Fruit fly (Drosophila melanogaster): ENCODE data around the gene CG34161.
A peak's percentile ranks its signal among the peaks of the same experiment; 100 is the strongest.

The CG34161 gene

DNA sequence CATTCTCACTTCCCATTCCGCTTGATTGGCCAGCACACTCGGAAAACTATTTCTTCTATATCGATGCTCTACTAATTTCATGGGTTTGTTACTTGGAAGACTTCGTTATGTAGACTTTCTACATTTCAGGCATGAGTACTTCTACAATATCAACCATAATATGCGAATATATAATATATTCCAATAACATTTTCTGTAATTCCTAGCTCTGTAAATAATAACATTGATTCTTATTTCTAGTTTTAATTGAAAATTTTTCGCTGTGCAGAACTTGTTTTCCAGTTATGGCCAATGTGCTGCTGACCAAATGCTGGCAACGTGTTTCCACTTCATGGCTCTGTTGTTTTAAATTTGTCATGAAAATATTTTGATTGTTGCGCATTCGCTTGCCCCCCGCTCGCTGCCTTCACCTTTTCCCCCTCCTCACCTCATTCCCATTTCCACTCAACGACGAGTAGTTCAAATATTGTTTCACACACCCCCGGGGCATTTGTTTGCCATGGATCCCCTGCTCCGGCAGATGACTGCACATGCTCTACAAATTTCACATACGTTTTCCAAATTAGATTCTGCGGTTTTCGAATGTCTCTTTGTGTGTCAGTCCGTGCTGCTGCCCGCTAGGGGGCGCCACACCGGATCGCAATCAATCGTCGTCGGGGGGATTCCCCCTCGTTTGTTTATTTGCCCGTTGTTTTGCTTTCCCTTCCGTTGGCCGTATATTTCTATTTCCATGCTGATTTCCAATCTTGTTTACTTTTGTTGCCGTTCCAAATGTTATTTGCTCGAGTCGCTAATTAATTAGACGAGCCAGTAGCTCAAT lies 33.4 kb upstream of the CG34161 start:
- peak; percentile 46 for TF ChIP-seq h (optimal IDR thresholded peaks at IDR 0.05)
- TF ChIP-seq CG3065 (GFP tag; optimal IDR thresholded peaks at IDR 0.05) = no peak
- TF ChIP-seq CG7556 (GFP tag; optimal IDR thresholded peaks at IDR 0.05) = no peak
- TF ChIP-seq ems (GFP tag; optimal IDR thresholded peaks at IDR 0.05) = no peak
- TF ChIP-seq jumu (GFP tag; optimal IDR thresholded peaks at IDR 0.05) = no peak
- TF ChIP-seq kay (GFP tag; optimal IDR thresholded peaks at IDR 0.05) = no peak
- no peak for TF ChIP-seq peb (GFP tag; IDR thresholded peaks at IDR 0.05)
- peak; percentile 21; the same call in 1 of the 3 replicates for TF ChIP-seq Mrtf (GFP tag; IDR thresholded peaks at IDR 0.05)
- TF ChIP-seq Awh (GFP tag; IDR thresholded peaks at IDR 0.05) = no peak
- no peak for TF ChIP-seq CG12236 (GFP tag; optimal IDR thresholded peaks at IDR 0.05)
- no peak for TF ChIP-seq CG8924 (tag; optimal IDR thresholded peaks at IDR 0.05)
- no peak for TF ChIP-seq insv (GFP tag; optimal IDR thresholded peaks at IDR 0.05)
- TF ChIP-seq Myb (GFP tag; optimal IDR thresholded peaks at IDR 0.05) = no peak
- TF ChIP-seq ab (GFP tag; optimal IDR thresholded peaks at IDR 0.05) = no peak
- TF ChIP-seq Hr78 (GFP tag; optimal IDR thresholded peaks at IDR 0.05) = no peak
- peak; percentile 16 for TF ChIP-seq D19A (tag; optimal IDR thresholded peaks at IDR 0.05)
- TF ChIP-seq Oli (tag; optimal IDR thresholded peaks at IDR 0.05) = no peak
- no peak for TF ChIP-seq gcm (GFP tag; optimal IDR thresholded peaks at IDR 0.05)
- no peak for TF ChIP-seq chn (GFP tag; optimal IDR thresholded peaks at IDR 0.05)
- TF ChIP-seq CG10274 (GFP tag; optimal IDR thresholded peaks at IDR 0.05) = no peak
- TF ChIP-seq fru (optimal IDR thresholded peaks at IDR 0.05) = no peak
- TF ChIP-seq rib (GFP tag; IDR thresholded peaks at IDR 0.05) = no peak
- no peak for TF ChIP-seq CG2120 (GFP tag; optimal IDR thresholded peaks at IDR 0.05)
- TF ChIP-seq trh (GFP tag; optimal IDR thresholded peaks at IDR 0.05) = no peak
- no peak for TF ChIP-seq mirr (GFP tag; optimal IDR thresholded peaks at IDR 0.05)
- TF ChIP-seq CG2116 (GFP tag; optimal IDR thresholded peaks at IDR 0.05) = no peak
- TF ChIP-seq pan (optimal IDR thresholded peaks at IDR 0.05) = no peak
- TF ChIP-seq pan (GFP tag; optimal IDR thresholded peaks at IDR 0.05 in 1 of 2, IDR thresholded peaks at IDR 0.05 in 1 of 2) = no peak
- TF ChIP-seq jigr1 (GFP tag; IDR thresholded peaks at IDR 0.05) = no peak
- TF ChIP-seq CG12659 (GFP tag; optimal IDR thresholded peaks at IDR 0.05) = no peak
- TF ChIP-seq CG4424 (GFP tag; optimal IDR thresholded peaks at IDR 0.05) = no peak
- TF ChIP-seq ranshi (GFP tag; IDR thresholded peaks at IDR 0.05) = no peak
- TF ChIP-seq ase (GFP tag; IDR thresholded peaks at IDR 0.05) = no peak
- TF ChIP-seq vnd (GFP tag; IDR thresholded peaks at IDR 0.05; ENCODE audit: partially characterized antibody) = no peak
- TF ChIP-seq gsb-n (tag; optimal IDR thresholded peaks at IDR 0.05) = no peak
- TF ChIP-seq CG7786 (GFP tag; optimal IDR thresholded peaks at IDR 0.05) = no peak
- TF ChIP-seq HLH54F (GFP tag; optimal IDR thresholded peaks at IDR 0.05) = no peak
- no peak for TF ChIP-seq ato (GFP tag; IDR thresholded peaks at IDR 0.05; ENCODE audit: partially characterized antibody)
- TF ChIP-seq ken (GFP tag; IDR thresholded peaks at IDR 0.05) = 0 out of 3 replicates have a peak, but pooled peaks have one; percentile 37
- TF ChIP-seq CG4854 (GFP tag; optimal IDR thresholded peaks at IDR 0.05) = no peak
- no peak for TF ChIP-seq HmgD (GFP tag; optimal IDR thresholded peaks at IDR 0.05)
- TF ChIP-seq eve (GFP tag; optimal IDR thresholded peaks at IDR 0.05) = no peak
- no peak for TF ChIP-seq D19B (GFP tag; optimal IDR thresholded peaks at IDR 0.05)
- TF ChIP-seq bowl (GFP tag; IDR thresholded peaks at IDR 0.05) = no peak
- 0 out of 3 replicates have a peak, but pooled peaks have one; percentile 11 for TF ChIP-seq hb (GFP tag; IDR thresholded peaks at IDR 0.05; ENCODE audit: partially characterized antibody)
- no peak for TF ChIP-seq CG6689 (GFP tag; IDR thresholded peaks at IDR 0.05)
- TF ChIP-seq Lpt (GFP tag; optimal IDR thresholded peaks at IDR 0.05) = no peak
- TF ChIP-seq CG43689 (GFP tag; IDR thresholded peaks at IDR 0.05) = 0 out of 2 replicates have a peak, but pooled peaks have one; percentile 12
- no peak for TF ChIP-seq CG4328 (GFP tag; optimal IDR thresholded peaks at IDR 0.05)
- no peak for TF ChIP-seq Hmr (GFP tag; optimal IDR thresholded peaks at IDR 0.05)
- TF ChIP-seq inv (GFP tag; IDR thresholded peaks at IDR 0.05; ENCODE audit: partially characterized antibody) = no peak

Data from whole organism, embryonic.